Fruit fly (Drosophila melanogaster) whole organism, adult: Measurements from ENCODE around the gene Plod.

ENCODE experiments used
- CG11617 ChIP-seq: fragments of 200-800 bp; sonication (Bioruptor generic); optimal IDR thresholded peaks from 2 replicates; lab custom pipeline; 2017; ENCODE audit warnings: mild to moderate bottlenecking, missing biosample characterization, missing genetic modification reagents, missing genetic modification characterization
- CG12768 ChIP-seq: fragments of 200-800 bp; sonication (Bioruptor generic); optimal IDR thresholded peaks from 2 replicates; lab custom pipeline; 2017; ENCODE audit warnings: missing biosample characterization, missing genetic modification characterization, mild to moderate bottlenecking, moderate library complexity, missing genetic modification reagents
- CG1620 ChIP-seq: fragments of 200-800 bp; sonication (Bioruptor generic); optimal IDR thresholded peaks from 2 replicates; lab custom pipeline; 2016; ENCODE audit warnings: missing biosample characterization, missing genetic modification characterization
- CG7045 ChIP-seq: fragments of 200-800 bp; sonication (Bioruptor generic); optimal IDR thresholded peaks from 2 replicates; lab custom pipeline; 2017; ENCODE audit warnings: missing biosample characterization, mild to moderate bottlenecking, missing genetic modification characterization
- CG7101 ChIP-seq: fragments of 200-800 bp; sonication (Bioruptor generic); optimal IDR thresholded peaks from 2 replicates; lab custom pipeline; 2018; ENCODE audit warnings: missing biosample characterization, mild to moderate bottlenecking, missing genetic modification characterization, moderate library complexity
- Clk ChIP-seq: fragments of 200-800 bp; sonication (Bioruptor generic); optimal IDR thresholded peaks from 2 replicates; lab custom pipeline; 2017; ENCODE audit warnings: missing biosample characterization, missing genetic modification characterization
- Mnt ChIP-seq: fragments of 200-800 bp; sonication (Bioruptor generic); optimal IDR thresholded peaks from 2 replicates; lab custom pipeline; 2016; ENCODE audit warnings: missing biosample characterization, mild to moderate bottlenecking, missing genetic modification characterization
- cic ChIP-seq: fragments of 200-800 bp; sonication (Bioruptor generic); optimal IDR thresholded peaks from 2 replicates; lab custom pipeline; 2017; ENCODE audit warnings: missing biosample characterization, mild to moderate bottlenecking, missing genetic modification characterization, moderate library complexity
- cnc ChIP-seq, 2 experiments: fragments of >200 bp; optimal IDR thresholded peaks; 2 replicates each; lab custom pipeline; 2017
- kay ChIP-seq: fragments of 200-800 bp; sonication (Bioruptor generic); peaks from one replicate; lab custom pipeline; 2016; ENCODE audit warnings: missing biosample characterization, missing genetic modification characterization, borderline replicate concordance
- ovo ChIP-seq: fragments of 200-800 bp; sonication (Bioruptor generic); optimal IDR thresholded peaks from 2 replicates; lab custom pipeline; 2016; ENCODE audit warnings: missing biosample characterization, missing genetic modification characterization
- pad ChIP-seq: fragments of 200-800 bp; sonication (Bioruptor generic); optimal IDR thresholded peaks from 3 replicates; lab custom pipeline; 2017; ENCODE audit warnings: missing biosample characterization, missing genetic modification characterization, mild to moderate bottlenecking, moderate library complexity, missing genetic modification reagents

dm6 chr3L:11210517-11210916 lies 4.7 kb upstream of the Plod start, which contains the start of the genes Ube3a and CG7600:
- peak; percentile 99 for TF ChIP-seq kay (GFP tag; lab: Kevin White, UChicago)
- TF ChIP-seq cnc (optimal IDR thresholded peaks at IDR 0.05; lab: Kevin White, UChicago), result peak in 1 of 2 experiments; percentile 79
- TF ChIP-seq pad (GFP tag; lab: Kevin White, UChicago), result peak; percentile 60
- TF ChIP-seq ovo (GFP tag; lab: Kevin White, UChicago), result peak; percentile 26
- peak; percentile 83 for TF ChIP-seq Mnt
- TF ChIP-seq CG11617 (GFP tag; lab: Kevin White, UChicago), result peak; percentile 58
- peak; percentile 43 for TF ChIP-seq CG7045 (GFP tag; lab: Kevin White, UChicago)
- peak; percentile 77 for TF ChIP-seq CG7101 (tag; lab: Kevin White, UChicago)
- peak; percentile 64 for TF ChIP-seq CG12768
- peak; percentile 77 for TF ChIP-seq cic (GFP tag; lab: Kevin White, UChicago)
- TF ChIP-seq CG1620, result peak; percentile 55
- TF ChIP-seq Clk (GFP tag; lab: Kevin White, UChicago), result peak; percentile 10
